Worm (Caenorhabditis elegans) whole organism, early embryonic: ENCODE measurements around the gene tbc-14.

Experiments
- B0310.2 ChIP-seq: sonication (generic microtip); optimal IDR thresholded peaks from 2 replicates; lab custom pipeline; 2016; ENCODE audit warnings: mild to moderate bottlenecking, missing genetic modification characterization, missing compliant biosample characterization
- F13C5.2 ChIP-seq: sonication (generic microtip); optimal IDR thresholded peaks from 2 replicates; lab custom pipeline; 2017; ENCODE audit warnings: mild to moderate bottlenecking, missing genetic modification characterization, inconsistent platforms, missing compliant biosample characterization
- aly-1 ChIP-seq: sonication (generic microtip); optimal IDR thresholded peaks from 2 replicates; lab custom pipeline; 2016; ENCODE audit warnings: missing genetic modification characterization, missing compliant biosample characterization
- ama-1 ChIP-seq: fragments of 150-350 bp; optimal IDR thresholded peaks from 2 replicates; lab custom pipeline; 2014
- ceh-13 ChIP-seq: fragments of 200-800 bp; sonication (Bioruptor generic); optimal IDR thresholded peaks from 2 replicates; lab custom pipeline; 2018; ENCODE audit warnings: mild to moderate bottlenecking, missing genetic modification characterization, missing compliant biosample characterization
- ceh-36 ChIP-seq: sonication (generic microtip); optimal IDR thresholded peaks from 2 replicates; lab custom pipeline; 2016; ENCODE audit warnings: missing genetic modification characterization, inconsistent platforms, missing compliant biosample characterization
- ets-7 ChIP-seq: sonication (generic microtip); optimal IDR thresholded peaks from 2 replicates; lab custom pipeline; 2016; ENCODE audit warnings: missing genotype, missing genetic modification characterization, missing compliant biosample characterization
- flt-1 ChIP-seq: fragments of 200-800 bp; sonication (Bioruptor generic); IDR thresholded peaks from 2 replicates; pipeline ENCODE4 v1.3.6; 2022; ENCODE audit warnings: missing genetic modification characterization, missing compliant biosample characterization
- hmbx-1 ChIP-seq: sonication (generic microtip); optimal IDR thresholded peaks from 2 replicates; lab custom pipeline; 2016; ENCODE audit warnings: mild to moderate bottlenecking, missing genetic modification characterization, missing compliant biosample characterization
- hmg-4 ChIP-seq: fragments of 200-800 bp; sonication (Bioruptor generic); optimal IDR thresholded peaks from 2 replicates; lab custom pipeline; 2018; ENCODE audit warnings: mild to moderate bottlenecking, missing genetic modification characterization, missing compliant biosample characterization
- hnd-1 ChIP-seq: sonication (generic microtip); optimal IDR thresholded peaks from 2 replicates; lab custom pipeline; 2016; ENCODE audit warnings: missing genetic modification characterization, missing compliant biosample characterization
- pes-1 ChIP-seq: fragments of 200-800 bp; sonication (Bioruptor generic); IDR thresholded peaks from 2 replicates; pipeline ENCODE4 v1.3.6; 2022; ENCODE audit warnings: missing genetic modification reagents, missing genetic modification characterization, missing compliant biosample characterization
- scrt-1 ChIP-seq: fragments of 200-800 bp; sonication (Bioruptor generic); IDR thresholded peaks from 2 replicates; pipeline ENCODE4 v1.3.6; 2022; ENCODE audit warnings: missing genetic modification characterization, missing compliant biosample characterization
- sea-1 ChIP-seq: fragments of 200-800 bp; sonication (Bioruptor generic); conservative IDR thresholded peaks from 2 replicates; pipeline ENCODE4 v1.3.6; 2022; ENCODE audit warnings: missing genetic modification characterization, missing compliant biosample characterization
- tbx-11 ChIP-seq: fragments of 200-800 bp; sonication (Bioruptor generic); IDR thresholded peaks from 2 replicates; pipeline ENCODE4 v1.3.6; 2022; ENCODE audit warnings: missing genetic modification characterization, missing compliant biosample characterization
- tbx-37 ChIP-seq: fragments of 200-800 bp; sonication (Bioruptor generic); conservative IDR thresholded peaks from 2 replicates; pipeline ENCODE4 v1.3.6; 2022; ENCODE audit warnings: missing genetic modification reagents, missing genetic modification characterization, missing compliant biosample characterization
- tra-4 ChIP-seq: sonication (generic microtip); optimal IDR thresholded peaks from 2 replicates; lab custom pipeline; 2017; ENCODE audit warnings: missing genetic modification characterization, missing compliant biosample characterization

The tbc-14 gene

DNA sequence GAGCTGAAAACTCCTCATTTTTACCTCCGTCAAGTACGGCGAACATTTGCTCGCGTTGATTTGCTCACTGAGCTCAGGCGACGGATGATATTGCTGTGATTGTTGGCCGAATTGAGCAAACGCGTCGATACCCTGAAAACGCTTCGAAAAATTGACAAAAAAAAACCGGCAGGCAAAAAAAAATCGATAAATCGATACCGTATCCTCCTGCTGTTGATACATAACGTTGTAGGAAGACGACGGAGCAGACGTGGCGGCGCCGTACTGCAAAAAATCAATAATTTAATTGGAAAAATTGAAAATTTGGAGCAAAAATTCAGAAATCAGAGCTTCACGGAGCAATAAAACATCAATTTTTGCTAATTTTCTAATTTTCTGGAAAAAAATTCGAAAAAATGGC lies 7.4 kb upstream of the tbc-14 start:
- TF ChIP-seq hmbx-1 (tag; lab: Kevin White, UChicago) (no peak), F13C5.2 (tag; lab: Kevin White, UChicago) (no peak), ceh-13 (GFP tag; lab: Kevin White, UChicago) (no peak)

DNA sequence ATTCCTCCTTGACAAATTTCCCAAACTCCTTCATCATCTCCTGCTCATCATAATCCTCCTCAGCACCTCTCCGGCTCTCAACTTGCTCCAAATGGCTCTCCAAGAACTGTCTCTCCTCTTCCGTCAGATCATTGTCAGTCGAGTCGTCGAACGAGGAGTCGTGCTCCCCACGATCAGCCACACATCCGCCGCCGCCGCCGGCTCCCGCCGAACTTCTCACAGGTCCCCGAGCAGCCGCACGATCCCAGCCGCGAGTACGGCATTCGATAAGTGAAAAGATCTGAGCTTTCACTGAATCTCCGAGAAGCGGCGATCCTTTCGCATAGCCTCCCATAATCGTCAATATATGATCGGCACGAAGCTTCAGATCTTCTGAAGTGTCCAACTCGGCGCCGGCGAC lies 3.9 kb upstream of the tbc-14 start:
- no peak for TF ChIP-seq ceh-36
- TF ChIP-seq scrt-1 (GFP tag; lab: Robert Waterston, UW), result no peak
- no peak for TF ChIP-seq sea-1 (GFP tag; lab: Robert Waterston, UW)
- no peak for TF ChIP-seq B0310.2 (tag; lab: Kevin White, UChicago)
- no peak for TF ChIP-seq hmbx-1 (tag; lab: Kevin White, UChicago)
- TF ChIP-seq ama-1, result no peak
- no peak for TF ChIP-seq tbx-37 (GFP tag; lab: Robert Waterston, UW)
- TF ChIP-seq tbx-11 (GFP tag; lab: Robert Waterston, UW), result no peak
- no peak for TF ChIP-seq pes-1 (GFP tag; lab: Robert Waterston, UW)
- TF ChIP-seq hnd-1, result no peak
- no peak for TF ChIP-seq tra-4 (tag; lab: Kevin White, UChicago)
- TF ChIP-seq F13C5.2 (tag; lab: Kevin White, UChicago), result no peak
- TF ChIP-seq ets-7 (tag; lab: Kevin White, UChicago), result no peak

DNA sequence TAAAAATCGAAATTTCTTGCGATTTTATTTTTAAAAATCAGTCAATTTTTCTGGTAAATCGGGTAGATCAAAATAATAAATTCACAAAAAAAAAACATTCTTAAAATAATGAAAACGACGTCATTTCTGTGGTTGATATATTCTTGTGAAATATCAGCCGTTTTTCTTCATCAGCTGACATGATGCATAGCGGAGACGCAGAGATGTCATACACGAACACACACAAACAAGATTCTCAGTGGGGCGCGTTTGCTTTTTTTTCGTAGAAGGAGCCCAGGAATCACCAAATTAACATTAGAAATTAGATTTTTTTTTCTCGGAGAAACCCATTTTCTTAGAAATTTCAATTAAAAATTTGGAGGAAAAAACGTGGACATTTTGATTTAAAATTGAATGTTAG lies 275 bp upstream of the tbc-14 start:
- TF ChIP-seq ama-1 (no peak), F13C5.2 (tag; lab: Kevin White, UChicago) (peak; percentile 21), tbx-37 (GFP tag; lab: Robert Waterston, UW) (no peak; the same call in 1 of the 2 replicates), aly-1 (tag; lab: Kevin White, UChicago) (no peak), pes-1 (GFP tag; lab: Robert Waterston, UW) (no peak), sea-1 (GFP tag; lab: Robert Waterston, UW) (no peak), B0310.2 (tag; lab: Kevin White, UChicago) (no peak), scrt-1 (GFP tag; lab: Robert Waterston, UW) (no peak)

DNA sequence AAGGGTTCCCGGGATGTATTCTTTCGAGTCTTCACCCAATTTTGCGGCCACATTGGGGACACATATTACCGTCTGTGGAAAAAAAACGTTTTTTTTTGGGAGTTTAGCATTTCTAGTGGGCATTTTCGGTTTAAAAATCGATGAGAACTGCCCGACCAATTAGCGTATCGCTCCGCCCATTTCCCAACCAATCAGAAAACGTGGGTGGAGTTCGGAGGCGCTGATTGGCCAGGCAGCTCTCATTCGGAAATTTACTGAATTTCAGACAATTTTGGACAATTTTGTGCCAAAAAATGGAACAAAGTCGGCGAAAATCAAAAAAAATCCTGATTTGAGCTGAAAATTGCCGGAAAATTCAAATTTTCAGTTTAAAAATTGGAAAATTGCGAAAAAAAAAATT lies 796 bp downstream of the tbc-14 start:
- TF ChIP-seq F13C5.2 (tag; lab: Kevin White, UChicago) (no peak), hmbx-1 (tag; lab: Kevin White, UChicago) (no peak), ets-7 (tag; lab: Kevin White, UChicago) (no peak), sea-1 (GFP tag; lab: Robert Waterston, UW) (no peak), pes-1 (GFP tag; lab: Robert Waterston, UW) (no peak), ceh-36 (no peak), aly-1 (tag; lab: Kevin White, UChicago) (no peak)

DNA sequence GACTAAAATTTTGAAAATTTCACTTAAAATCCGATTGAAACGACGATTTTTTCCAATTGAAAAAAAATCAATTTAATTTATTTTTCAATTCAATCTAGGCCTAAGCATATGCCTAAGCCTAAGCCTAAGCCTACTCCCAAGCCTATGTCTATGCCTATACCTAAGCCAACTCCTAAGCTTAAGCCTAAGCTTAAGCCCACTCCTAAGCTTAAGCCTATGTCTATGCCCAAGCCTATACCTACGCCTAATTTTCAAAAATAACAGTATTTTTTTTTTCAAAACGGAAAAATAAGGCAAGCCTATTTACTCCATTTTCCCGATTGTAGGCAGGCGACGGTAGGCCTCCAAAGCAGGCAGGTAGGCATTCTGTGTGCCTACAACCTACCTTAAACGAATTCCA lies 3.1 kb downstream of the tbc-14 start:
- no peak for TF ChIP-seq tra-4 (tag; lab: Kevin White, UChicago)
- TF ChIP-seq ceh-36, result peak; percentile 52

DNA sequence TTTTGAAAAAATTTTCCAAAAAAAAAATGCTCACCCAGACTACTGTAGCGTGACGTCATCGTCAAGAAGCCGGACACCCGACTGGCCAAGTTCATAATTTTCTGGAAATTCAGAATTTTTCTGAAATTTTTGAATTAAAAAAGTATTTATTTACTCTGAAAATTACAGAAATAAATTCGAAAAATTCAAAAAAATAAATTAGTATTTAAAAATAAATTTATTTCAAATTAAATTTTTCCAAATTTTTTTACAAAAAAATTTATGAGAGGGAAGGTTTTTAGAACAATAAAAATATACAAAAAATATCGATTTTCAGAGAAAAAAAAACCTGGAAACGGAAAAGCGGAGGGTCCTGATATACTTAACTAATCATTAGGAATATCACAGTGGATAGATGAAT lies 10.7 kb downstream of the tbc-14 start, which contains the start of gene Y48E1C.4:
Gene Y48E1C.4, minus strand, starts transcription at position 101 of the 400 bp plus-strand sequence.
- no peak for TF ChIP-seq scrt-1 (GFP tag; lab: Robert Waterston, UW)
- no peak for TF ChIP-seq pes-1 (GFP tag; lab: Robert Waterston, UW)
- no peak for TF ChIP-seq hnd-1
- no peak for TF ChIP-seq ceh-13 (GFP tag; lab: Kevin White, UChicago)
- no peak for TF ChIP-seq F13C5.2 (tag; lab: Kevin White, UChicago)
- no peak for TF ChIP-seq ama-1
- no peak for TF ChIP-seq tbx-37 (GFP tag; lab: Robert Waterston, UW)
- no peak for TF ChIP-seq ceh-36
- no peak for TF ChIP-seq B0310.2 (tag; lab: Kevin White, UChicago)
- no peak for TF ChIP-seq tra-4 (tag; lab: Kevin White, UChicago)
- TF ChIP-seq sea-1 (GFP tag; lab: Robert Waterston, UW), result no peak

DNA sequence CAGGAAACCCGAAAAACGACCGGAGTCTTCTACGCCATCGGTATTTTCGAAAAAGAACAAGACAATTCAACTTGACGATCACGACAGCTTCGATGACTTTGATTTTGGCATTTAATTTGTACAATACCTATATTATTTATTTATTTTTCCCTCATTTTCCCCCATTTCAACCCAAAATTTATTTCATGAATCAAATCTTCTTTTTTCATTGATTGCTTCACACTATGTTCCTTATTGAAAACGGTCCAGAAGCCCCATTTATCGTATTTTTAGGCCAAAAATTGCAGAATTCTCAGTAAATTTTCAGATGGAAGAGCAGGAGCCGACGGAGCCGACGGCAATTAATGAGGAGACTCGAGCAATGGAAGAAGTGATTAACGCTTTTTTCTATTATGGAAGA lies 23.2 kb downstream of the tbc-14 start, which contains the start of gene Y48E1C.2:
Gene Y48E1C.2, plus strand, starts transcription at position 301 of the 400 bp plus-strand sequence.
- no peak for TF ChIP-seq sea-1 (GFP tag; lab: Robert Waterston, UW)
- no peak for TF ChIP-seq tra-4 (tag; lab: Kevin White, UChicago)
- TF ChIP-seq hmg-4 (GFP tag; lab: Kevin White, UChicago), result no peak

DNA sequence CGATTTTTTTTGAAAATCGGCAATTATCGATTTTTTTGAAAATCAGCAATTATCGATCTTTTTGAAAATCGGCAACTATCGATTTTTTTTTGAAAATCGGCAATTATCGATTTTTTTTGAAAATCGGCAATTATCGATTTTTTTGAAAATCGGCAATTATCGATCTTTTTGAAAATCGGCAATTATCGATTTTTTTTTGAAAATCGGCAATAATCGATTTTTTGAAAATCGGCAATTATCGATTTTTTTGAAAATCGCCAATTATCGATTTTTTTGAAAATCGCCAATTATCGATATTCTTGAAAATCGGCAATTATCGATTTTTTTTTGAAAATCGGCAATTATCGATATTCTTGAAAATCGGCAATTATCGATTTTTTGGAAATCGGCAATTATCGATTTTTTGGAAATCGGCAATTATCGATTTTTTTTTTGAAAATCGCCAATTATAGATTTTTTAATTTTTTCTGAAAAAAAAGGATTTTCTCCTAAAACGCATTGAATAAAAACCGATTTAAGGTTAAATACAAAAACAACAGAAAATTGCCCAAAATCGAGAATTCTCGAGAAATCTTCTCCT lies 29.9 kb downstream of the tbc-14 start:
- TF ChIP-seq ceh-36, result no peak
- TF ChIP-seq tbx-37 (GFP tag; lab: Robert Waterston, UW), result no peak
- TF ChIP-seq ets-7 (tag; lab: Kevin White, UChicago), result no peak
- no peak for TF ChIP-seq pes-1 (GFP tag; lab: Robert Waterston, UW)
- TF ChIP-seq sea-1 (GFP tag; lab: Robert Waterston, UW), result no peak
- TF ChIP-seq F13C5.2 (tag; lab: Kevin White, UChicago), result no peak
- TF ChIP-seq flt-1 (GFP tag; lab: Robert Waterston, UW), result no peak
- no peak for TF ChIP-seq tbx-11 (GFP tag; lab: Robert Waterston, UW)
- no peak for TF ChIP-seq ceh-13 (GFP tag; lab: Kevin White, UChicago)
- no peak for TF ChIP-seq aly-1 (tag; lab: Kevin White, UChicago)
- no peak for TF ChIP-seq ama-1
- no peak for TF ChIP-seq B0310.2 (tag; lab: Kevin White, UChicago)
- no peak for TF ChIP-seq scrt-1 (GFP tag; lab: Robert Waterston, UW)
